Worm (Caenorhabditis elegans) whole organism, L4/young adult: ENCODE results near the gene fox-1.

Experiments
- dao-5 ChIP-seq: sonication (generic microtip); optimal IDR thresholded peaks from 2 replicates; lab custom pipeline; 2016; ENCODE audit warnings: missing genotype, missing genetic modification characterization, moderate library complexity, missing compliant biosample characterization
- him-1 ChIP-seq: sonication (generic microtip); optimal IDR thresholded peaks from 2 replicates; lab custom pipeline; 2016; ENCODE audit warnings: missing genotype, missing genetic modification reagents, missing genetic modification characterization, missing compliant biosample characterization

DNA sequence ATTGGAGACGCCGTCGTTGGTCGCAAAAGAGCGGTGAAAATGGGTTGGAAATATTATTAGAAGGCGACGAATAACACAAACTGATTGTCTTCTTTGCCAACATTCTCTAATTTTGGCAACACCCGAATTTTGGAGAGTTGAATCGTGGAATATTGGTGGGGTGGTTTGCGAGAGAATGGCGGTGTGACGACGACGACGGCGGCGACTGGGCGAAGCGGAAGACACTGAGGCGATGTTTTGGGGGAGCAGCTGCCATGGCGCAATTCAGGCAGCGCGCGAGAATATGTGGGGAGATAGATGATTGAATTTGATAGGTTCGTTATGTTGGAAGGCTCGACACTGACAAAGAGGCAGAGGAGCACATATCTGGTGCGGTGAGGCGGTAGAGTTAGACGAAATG, 8.7 kb downstream of the fox-1 start:
- TF ChIP-seq him-1 (tag; lab: Kevin White, UChicago) (no peak), dao-5 (tag; lab: Kevin White, UChicago) (no peak)
